Worm (Caenorhabditis elegans): ENCODE results near the gene srg-66.

The srg-66 gene

DNA sequence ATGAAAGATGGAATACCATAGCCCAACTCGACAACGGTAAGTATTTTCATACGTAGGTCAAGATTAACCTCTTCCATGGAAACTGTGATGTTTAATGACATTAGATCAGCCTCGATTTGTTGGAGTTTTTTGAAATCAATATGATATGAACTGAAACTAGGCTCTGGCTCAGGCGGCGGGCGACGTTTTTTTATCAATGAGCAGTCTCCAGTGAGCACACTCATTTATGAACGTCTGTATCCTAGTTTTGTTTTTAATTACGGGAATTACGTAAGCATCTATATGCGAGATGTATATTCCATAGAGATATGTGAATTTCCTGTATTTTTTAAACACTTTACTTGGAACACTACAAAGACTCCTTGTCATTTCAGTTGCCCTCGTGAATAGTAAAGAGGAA lies 19.3 kb downstream of the srg-66 start, which contains the start of gene srg-67:
Gene srg-67 (minus strand): TSS at position 101 of the 400 bp plus-strand sequence.
- TF ChIP-seq egl-27 (tag; optimal IDR thresholded peaks at IDR 0.05) (no peak), ceh-16 (tag; optimal IDR thresholded peaks at IDR 0.05) (no peak), unc-62 (GFP tag; optimal IDR thresholded peaks at IDR 0.05) (no peak), nhr-12 (tag; optimal IDR thresholded peaks at IDR 0.05) (no peak), nhr-28 (tag; optimal IDR thresholded peaks at IDR 0.05) (no peak), R02D3.7 (tag; optimal IDR thresholded peaks at IDR 0.05) (no peak), ZK546.5 (tag; optimal IDR thresholded peaks at IDR 0.05) (no peak), sea-2 (GFP tag; optimal IDR thresholded peaks at IDR 0.05) (no peak), fkh-10 (GFP tag; optimal IDR thresholded peaks at IDR 0.05) (no peak), elt-3 (tag; optimal IDR thresholded peaks at IDR 0.05) (no peak), eor-1 (tag; optimal IDR thresholded peaks at IDR 0.05) (no peak), elt-1 (tag; optimal IDR thresholded peaks at IDR 0.05) (no peak), daf-12 (tag; optimal IDR thresholded peaks at IDR 0.05) (no peak)

- no peak for TF ChIP-seq ama-1 (optimal IDR thresholded peaks at IDR 0.05)
- no peak for TF ChIP-seq daf-12 (tag; optimal IDR thresholded peaks at IDR 0.05)
- TF ChIP-seq nhr-67 (tag; optimal IDR thresholded peaks at IDR 0.05): no peak
- TF ChIP-seq unc-62 (GFP tag; optimal IDR thresholded peaks at IDR 0.05): no peak
- TF ChIP-seq nhr-12 (tag; optimal IDR thresholded peaks at IDR 0.05): no peak
- no peak for TF ChIP-seq mml-1 (tag; optimal IDR thresholded peaks at IDR 0.05)
- no peak for TF ChIP-seq sea-2 (GFP tag; optimal IDR thresholded peaks at IDR 0.05)
- TF ChIP-seq fkh-2 (tag; optimal IDR thresholded peaks at IDR 0.05): no peak
- no peak for TF ChIP-seq skn-1 (tag; optimal IDR thresholded peaks at IDR 0.05)
- no peak for TF ChIP-seq nhr-43 (tag; optimal IDR thresholded peaks at IDR 0.05; ENCODE audit: poor library complexity, severe bottlenecking)
- TF ChIP-seq egl-5 (tag; optimal IDR thresholded peaks at IDR 0.05): no peak
- TF ChIP-seq pha-4 (tag; optimal IDR thresholded peaks at IDR 0.05): no peak
Measured at ce11 chrV:5459806-5460205, 22.4 kb downstream of the srg-66 start, which contains the start of gene ZC317.2. Gene ZC317.2, plus strand, starts transcription at chrV:5460106.

ce11 chrV:5454955-5455354 lies 27.3 kb downstream of the srg-66 start:
- TF ChIP-seq fkh-10 (GFP tag; optimal IDR thresholded peaks at IDR 0.05) (peak; percentile 45), tbx-2 (tag; optimal IDR thresholded peaks at IDR 0.05) (no peak)

DNA sequence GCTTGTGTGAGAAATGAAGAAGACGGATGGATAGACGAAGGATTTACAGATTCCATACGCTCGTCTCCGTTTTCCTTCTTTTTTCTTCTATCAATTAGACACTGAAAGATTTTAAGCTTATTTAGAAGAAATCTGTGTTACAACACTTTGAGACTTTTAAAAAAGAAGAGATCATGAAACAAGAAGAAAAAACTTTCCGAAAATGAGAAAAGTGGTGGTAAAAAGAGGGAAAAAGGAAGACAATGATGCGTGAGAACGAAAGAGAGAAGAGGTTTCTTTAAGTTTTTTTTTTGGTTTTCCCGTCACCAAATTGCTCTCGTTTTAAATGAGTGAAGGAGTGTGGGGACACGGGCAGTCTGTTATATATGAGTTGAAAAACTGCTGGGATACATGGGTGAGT lies 28.6 kb downstream of the srg-66 start, which contains the start of gene glc-3:
Gene glc-3 (minus strand): TSS at position 101 of the 400 bp plus-strand sequence.
- TF ChIP-seq eor-1 (tag; optimal IDR thresholded peaks at IDR 0.05): no peak
- no peak for TF ChIP-seq lsy-12 (tag; optimal IDR thresholded peaks at IDR 0.05)

DNA sequence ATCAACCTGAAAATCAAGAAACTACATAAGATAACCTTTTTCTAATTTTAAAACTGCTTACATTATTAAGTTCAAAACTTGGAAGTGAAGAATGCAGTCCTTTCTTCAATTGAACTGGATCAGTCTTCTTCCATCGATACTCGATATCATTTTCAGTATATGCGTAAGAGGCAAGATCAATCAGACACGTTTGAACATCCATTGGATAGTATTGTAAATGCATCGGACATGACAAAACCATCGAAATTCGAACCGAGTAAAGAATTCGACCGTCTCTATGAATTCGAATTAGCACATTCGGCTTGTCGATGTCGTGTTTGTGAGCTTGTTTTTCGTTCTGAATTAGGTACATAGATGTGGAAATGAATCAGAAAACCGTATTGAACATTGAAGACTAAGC lies 31.5 kb downstream of the srg-66 start:
- TF ChIP-seq tbx-2 (tag; optimal IDR thresholded peaks at IDR 0.05) (no peak), egl-5 (tag; optimal IDR thresholded peaks at IDR 0.05) (no peak), nhr-77 (tag; optimal IDR thresholded peaks at IDR 0.05) (no peak), unc-39 (tag; optimal IDR thresholded peaks at IDR 0.05) (no peak), fkh-2 (tag; optimal IDR thresholded peaks at IDR 0.05) (no peak), elt-3 (tag; optimal IDR thresholded peaks at IDR 0.05) (no peak), daf-12 (tag; optimal IDR thresholded peaks at IDR 0.05) (no peak), sea-2 (GFP tag; optimal IDR thresholded peaks at IDR 0.05) (no peak), ama-1 (optimal IDR thresholded peaks at IDR 0.05) (no peak), pha-4 (tag; optimal IDR thresholded peaks at IDR 0.05) (no peak), lin-39 (tag; optimal IDR thresholded peaks at IDR 0.05) (no peak), ceh-16 (tag; optimal IDR thresholded peaks at IDR 0.05) (no peak), nhr-11 (tag; optimal IDR thresholded peaks at IDR 0.05) (no peak), eor-1 (tag; optimal IDR thresholded peaks at IDR 0.05) (no peak), elt-1 (tag; optimal IDR thresholded peaks at IDR 0.05) (no peak), mdl-1 (tag; optimal IDR thresholded peaks at IDR 0.05) (no peak), ztf-4 (tag; optimal IDR thresholded peaks at IDR 0.05) (no peak), snpc-4 (tag; optimal IDR thresholded peaks at IDR 0.05) (no peak), lin-15B (tag; optimal IDR thresholded peaks at IDR 0.05) (no peak)

- TF ChIP-seq ztf-4 (tag; optimal IDR thresholded peaks at IDR 0.05) (no peak), mdl-1 (tag; optimal IDR thresholded peaks at IDR 0.05) (no peak), fkh-2 (tag; optimal IDR thresholded peaks at IDR 0.05) (no peak), nhr-28 (tag; optimal IDR thresholded peaks at IDR 0.05) (no peak), nhr-12 (tag; optimal IDR thresholded peaks at IDR 0.05) (no peak), ama-1 (optimal IDR thresholded peaks at IDR 0.05) (no peak), ztf-11 (tag; optimal IDR thresholded peaks at IDR 0.05) (no peak), nhr-11 (tag; optimal IDR thresholded peaks at IDR 0.05) (no peak), skn-1 (tag; optimal IDR thresholded peaks at IDR 0.05) (no peak), lin-15B (tag; optimal IDR thresholded peaks at IDR 0.05) (no peak), jun-1 (tag; optimal IDR thresholded peaks at IDR 0.05) (no peak), pha-4 (tag; optimal IDR thresholded peaks at IDR 0.05) (no peak), nhr-67 (tag; optimal IDR thresholded peaks at IDR 0.05) (no peak), nhr-25 (tag; optimal IDR thresholded peaks at IDR 0.05) (no peak), nhr-43 (tag; optimal IDR thresholded peaks at IDR 0.05; ENCODE audit: poor library complexity, severe bottlenecking) (no peak), snpc-4 (tag; optimal IDR thresholded peaks at IDR 0.05) (no peak), pqm-1 (tag; optimal IDR thresholded peaks at IDR 0.05) (no peak), lin-39 (tag; optimal IDR thresholded peaks at IDR 0.05) (no peak)
Measured at ce11 chrV:5447057-5447456, 35.2 kb downstream of the srg-66 start.

Measured in whole organism, L3 larva.